Worm (Caenorhabditis elegans) whole organism, late embryonic: ENCODE results near the gene C05C10.2.

ENCODE experiments used
- C08G9.2 ChIP-seq: sonication (generic microtip); optimal IDR thresholded peaks from 2 replicates; lab custom pipeline; 2016; ENCODE audit warnings: mild to moderate bottlenecking, missing genetic modification characterization, moderate library complexity, missing compliant biosample characterization
- ama-1 ChIP-seq: fragments of 150-350 bp; optimal IDR thresholded peaks from 2 replicates; lab custom pipeline; 2014
- ceh-6 ChIP-seq: fragments of 200-800 bp; sonication (Bioruptor generic); optimal IDR thresholded peaks from 2 replicates; lab custom pipeline; 2018; ENCODE audit warnings: mild to moderate bottlenecking, missing genetic modification characterization, missing compliant biosample characterization
- dmd-4 ChIP-seq: sonication (generic microtip); optimal IDR thresholded peaks from 2 replicates; lab custom pipeline; 2016; ENCODE audit warnings: borderline replicate concordance, missing genetic modification characterization, missing compliant biosample characterization
- elt-2 ChIP-seq: sonication (generic microtip); optimal IDR thresholded peaks from 2 replicates; lab custom pipeline; 2016; ENCODE audit warnings: missing genetic modification reagents, missing genetic modification characterization, missing compliant biosample characterization
- fkh-10 ChIP-seq: fragments of 150-350 bp; optimal IDR thresholded peaks from 2 replicates; lab custom pipeline; 2014; ENCODE audit warnings: missing biosample characterization, missing genetic modification reagents, missing genetic modification characterization
- nfya-1 ChIP-seq: sonication (generic microtip); optimal IDR thresholded peaks from 2 replicates; lab custom pipeline; 2017; ENCODE audit warnings: missing genetic modification characterization, mild to moderate bottlenecking, missing compliant biosample characterization, antibody characterized with exemption, moderate library complexity
- nhr-11 ChIP-seq: fragments of 150-350 bp; optimal IDR thresholded peaks from 2 replicates; lab custom pipeline; 2014; ENCODE audit warnings: missing biosample characterization, missing genetic modification characterization
- pag-3 ChIP-seq: sonication (generic microtip); optimal IDR thresholded peaks from 2 replicates; lab custom pipeline; 2016; ENCODE audit warnings: missing compliant biosample characterization, missing genetic modification characterization, borderline replicate concordance
- pha-4 ChIP-seq: fragments of 150-350 bp; optimal IDR thresholded peaks from 2 replicates; lab custom pipeline; 2018; ENCODE audit warnings: missing biosample characterization, missing genetic modification reagents, missing genetic modification characterization
- sox-2 ChIP-seq: fragments of 200-800 bp; sonication (Bioruptor generic); IDR thresholded peaks from 2 replicates; pipeline ENCODE4 v1.3.6; 2022; ENCODE audit warnings: missing genetic modification reagents, missing genetic modification characterization, missing compliant biosample characterization
- unc-42 ChIP-seq: sonication (generic microtip); optimal IDR thresholded peaks from 2 replicates; lab custom pipeline; 2016; ENCODE audit warnings: missing genotype, missing genetic modification characterization, missing compliant biosample characterization

ce11 chrII:9940430-9940829, 18.4 kb downstream of the C05C10.2 start, which contains the start of gene ufd-3:
- peak; percentile 74 for TF ChIP-seq elt-2 (tag; lab: Kevin White, UChicago)
- peak; percentile 69 for TF ChIP-seq nhr-11 (tag; lab: Kevin White, UChicago)
- peak; percentile 67 for TF ChIP-seq unc-42 (tag; lab: Kevin White, UChicago)
- TF ChIP-seq sox-2 (GFP tag; lab: Robert Waterston, UW), result no peak
- peak; percentile 3 for TF ChIP-seq ceh-6
- no peak for TF ChIP-seq pha-4 (tag; lab: Kevin White, UChicago)
- TF ChIP-seq fkh-10 (GFP tag; lab: Kevin White, UChicago), result no peak
- TF ChIP-seq ama-1 (lab: Kevin White, UChicago), result no peak
- TF ChIP-seq C08G9.2, result peak; percentile 98
- TF ChIP-seq dmd-4, result no peak
- peak; percentile 48 for TF ChIP-seq pag-3 (tag; lab: Kevin White, UChicago)
- TF ChIP-seq nfya-1 (tag; lab: Kevin White, UChicago), result peak; percentile 62
